Worm (Caenorhabditis elegans): ENCODE measurements around the gene F49F1.2.

- TF ChIP-seq lin-13 (tag; optimal IDR thresholded peaks at IDR 0.05) = no peak
- no peak for TF ChIP-seq lsy-2 (tag; optimal IDR thresholded peaks at IDR 0.05)
- no peak for TF ChIP-seq ces-1 (GFP tag; optimal IDR thresholded peaks at IDR 0.05)
- no peak for TF ChIP-seq snpc-4 (tag; optimal IDR thresholded peaks at IDR 0.05)
- TF ChIP-seq nhr-76 (tag; optimal IDR thresholded peaks at IDR 0.05) = no peak
These were observed 48.4 kb upstream of the F49F1.2 start for ce11 chrIV:4067336-4067735.
